Worm (Caenorhabditis elegans) whole organism, dauer: ENCODE results near the gene F59B1.10.

Experiments
- unc-62 ChIP-seq: sonication (generic microtip); optimal IDR thresholded peaks from 2 replicates; lab custom pipeline; 2017; ENCODE audit warnings: missing biosample characterization, missing genetic modification reagents, missing genetic modification characterization

Gene F59B1.10

DNA sequence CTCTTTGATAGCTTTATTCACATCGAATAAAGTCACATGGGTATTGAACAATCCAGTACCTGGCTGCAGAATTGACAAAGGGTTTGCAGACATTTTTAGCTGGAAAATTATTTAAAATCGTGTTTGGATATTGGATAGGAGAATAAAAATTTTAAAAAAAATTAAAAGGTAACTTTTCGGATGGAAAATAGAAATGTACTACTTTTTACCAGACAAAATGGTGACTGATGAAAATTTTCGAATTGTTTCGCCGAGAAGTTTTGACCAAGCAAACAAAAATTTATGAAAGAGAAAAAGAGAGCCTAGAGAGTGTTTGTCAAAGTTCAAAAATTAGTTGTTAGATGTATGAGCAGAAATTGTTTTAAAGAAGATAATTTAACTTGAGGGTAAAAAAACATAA is at the start of gene F59B1.10:
Gene F59B1.10 (minus strand): TSS at position 101 of the 400 bp plus-strand sequence.
- TF ChIP-seq unc-62 (GFP tag; lab: Kevin White, UChicago): no peak

DNA sequence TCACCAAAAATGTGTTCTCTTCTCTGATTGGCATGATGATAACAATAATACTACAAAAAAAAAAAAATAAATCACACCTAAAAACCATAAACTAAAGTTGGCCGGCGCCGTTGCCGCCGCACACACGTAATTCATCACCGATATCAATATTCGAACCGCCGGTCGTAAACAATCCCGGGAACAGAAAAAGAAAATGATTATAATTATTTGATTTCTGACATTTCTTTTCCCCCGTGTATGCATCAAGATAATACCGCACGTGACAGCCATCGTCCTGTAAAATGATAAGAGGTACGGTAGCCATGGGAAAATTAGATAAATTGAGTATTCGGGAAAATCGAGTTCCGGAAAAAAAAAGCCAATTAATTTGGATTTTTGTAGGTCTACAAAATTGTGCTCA is 49.3 kb upstream of the F59B1.10 start:
- TF ChIP-seq unc-62 (GFP tag; lab: Kevin White, UChicago): no peak

DNA sequence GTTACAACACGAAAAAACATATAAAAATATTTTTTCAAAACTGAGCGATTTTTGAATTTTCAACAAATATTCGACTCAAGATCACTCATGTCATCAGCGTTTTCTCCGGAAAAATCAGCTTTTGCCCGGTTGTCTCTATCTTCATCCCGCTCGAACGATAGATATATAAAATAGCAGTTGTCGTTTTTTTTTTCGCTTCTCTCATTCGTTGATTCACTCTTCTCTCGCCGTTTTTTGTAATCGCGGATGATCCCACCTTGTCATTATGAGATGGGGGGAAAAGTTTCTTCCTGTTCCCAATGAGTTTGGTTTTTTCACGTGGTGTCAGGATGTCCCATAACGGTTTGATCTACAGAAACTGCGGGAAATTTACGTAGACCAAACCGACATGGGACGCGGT is 47.5 kb upstream of the F59B1.10 start:
- no peak for TF ChIP-seq unc-62 (GFP tag; lab: Kevin White, UChicago)

DNA sequence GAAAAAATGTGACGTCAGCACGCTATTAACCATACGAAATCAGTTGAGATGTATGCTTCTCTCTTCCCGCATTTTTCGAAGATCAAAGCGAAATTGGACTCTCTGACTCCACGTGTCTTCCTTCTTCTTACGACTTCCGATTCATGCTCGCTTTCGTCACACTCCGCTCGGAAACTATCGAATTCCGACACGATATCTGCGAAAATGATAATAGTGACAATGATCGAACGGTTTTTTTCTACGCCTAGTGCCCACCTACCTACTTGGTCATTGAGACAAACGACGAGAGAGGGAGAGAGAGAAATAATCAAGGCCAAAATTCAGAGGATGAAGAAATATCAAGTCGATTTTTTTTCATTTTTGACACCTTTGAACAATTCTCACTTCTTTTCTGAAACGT is 45.9 kb upstream of the F59B1.10 start:
- TF ChIP-seq unc-62 (GFP tag; lab: Kevin White, UChicago): no peak

DNA sequence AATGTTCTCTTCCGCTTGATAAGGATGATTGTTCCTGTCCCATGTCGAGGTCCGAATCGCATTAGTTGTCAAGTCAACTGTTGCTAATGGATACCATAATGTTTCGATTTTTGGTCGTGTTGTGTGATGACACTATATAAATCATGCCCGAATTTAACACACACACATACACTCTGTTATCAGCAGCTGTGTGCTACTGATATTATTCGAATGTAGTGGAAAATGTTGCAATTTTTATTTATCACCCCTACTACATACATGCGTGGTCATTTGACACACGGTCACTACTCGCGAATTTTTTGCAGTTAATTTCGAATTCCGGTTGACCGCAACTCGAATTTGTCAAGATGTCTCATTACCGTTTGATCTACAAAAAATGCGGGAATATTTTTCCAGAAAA is 44.9 kb upstream of the F59B1.10 start:
- no peak for TF ChIP-seq unc-62 (GFP tag; lab: Kevin White, UChicago)

DNA sequence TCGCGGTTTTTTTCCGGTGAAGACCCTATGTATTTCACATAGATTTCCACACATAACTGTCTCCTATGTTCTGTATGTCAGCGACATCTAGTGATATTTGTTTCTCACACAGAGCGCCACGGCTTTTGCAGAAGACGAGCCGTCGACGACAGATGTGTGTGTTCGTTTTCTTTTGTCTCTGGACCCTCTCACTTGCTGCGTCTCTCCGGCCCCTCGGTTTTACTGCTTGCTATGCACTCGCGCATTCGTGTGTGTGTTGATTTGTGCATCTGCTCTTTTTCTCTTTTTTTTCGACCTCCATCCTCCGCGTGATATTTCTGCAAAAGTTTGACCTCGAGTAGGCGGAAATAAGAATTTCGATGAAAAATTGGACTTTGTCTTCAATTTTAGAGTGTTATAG is 41.0 kb upstream of the F59B1.10 start:
- TF ChIP-seq unc-62 (GFP tag; lab: Kevin White, UChicago): no peak

DNA sequence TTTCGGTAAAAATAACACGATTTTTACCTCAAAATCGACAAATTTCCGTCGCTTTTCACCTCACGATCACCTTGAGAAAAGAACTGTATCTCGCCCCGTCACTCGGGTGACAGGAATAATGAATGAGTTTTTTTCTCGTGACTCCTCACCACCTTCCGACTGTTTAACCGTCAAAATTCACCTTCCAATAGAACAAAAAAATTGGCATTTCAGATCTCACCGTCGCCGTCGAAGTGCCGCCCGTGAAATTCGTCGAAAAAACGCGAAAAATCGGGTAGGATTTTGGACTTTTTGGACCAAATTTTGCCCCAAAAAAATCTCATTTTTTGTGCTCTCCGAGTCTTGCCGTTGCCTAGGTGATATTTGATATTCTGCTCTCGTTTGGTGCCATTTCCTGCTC is 39.1 kb upstream of the F59B1.10 start, which contains the start of gene unc-132:
Gene unc-132 (plus strand): TSS at position 208 of the 400 bp plus-strand sequence.
- no peak for TF ChIP-seq unc-62 (GFP tag; lab: Kevin White, UChicago)

DNA sequence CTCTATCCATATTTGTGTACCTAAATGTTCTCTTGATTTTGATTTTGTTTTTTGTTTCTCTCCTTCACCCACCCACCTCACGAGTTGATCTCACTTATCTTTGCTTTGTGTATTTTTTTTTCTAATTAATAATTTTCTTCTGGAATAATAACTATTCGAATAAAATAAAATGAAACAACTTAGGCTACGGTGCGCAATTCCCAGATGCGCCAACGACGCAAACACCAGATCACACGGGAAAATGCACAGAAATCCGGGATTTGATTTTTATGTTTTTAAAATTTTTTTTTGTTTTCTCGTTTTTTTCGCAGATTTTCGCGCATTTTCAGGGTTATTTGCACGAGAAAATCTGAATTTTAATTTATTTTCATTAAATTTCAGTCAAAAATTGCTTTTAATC is 38.5 kb upstream of the F59B1.10 start:
- TF ChIP-seq unc-62 (GFP tag; lab: Kevin White, UChicago): no peak

DNA sequence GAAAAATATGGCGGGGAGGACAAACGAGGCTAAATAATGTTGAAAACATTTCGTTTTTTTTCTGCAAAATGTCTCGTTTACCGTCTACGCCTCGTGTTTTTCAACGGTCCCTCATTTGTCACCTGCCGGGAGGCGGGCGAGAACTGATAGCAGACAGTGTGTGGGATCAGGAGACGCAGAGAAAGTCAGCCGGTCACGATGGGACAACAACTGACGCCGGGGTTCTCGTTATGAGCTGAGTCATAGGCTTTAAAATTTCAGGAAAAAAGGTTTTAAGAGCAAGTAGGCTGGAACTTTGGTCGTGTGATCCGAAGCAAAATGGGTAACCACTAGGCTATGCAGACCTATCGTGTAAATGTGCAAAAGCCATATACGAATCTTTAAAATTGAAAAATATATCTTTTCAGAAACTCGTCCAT is 38.0 kb upstream of the F59B1.10 start, which contains the start of gene W08A12.2:
Gene W08A12.2 (minus strand): TSS at position 103 of the 419 bp plus-strand sequence.
- no peak for TF ChIP-seq unc-62 (GFP tag; lab: Kevin White, UChicago)

DNA sequence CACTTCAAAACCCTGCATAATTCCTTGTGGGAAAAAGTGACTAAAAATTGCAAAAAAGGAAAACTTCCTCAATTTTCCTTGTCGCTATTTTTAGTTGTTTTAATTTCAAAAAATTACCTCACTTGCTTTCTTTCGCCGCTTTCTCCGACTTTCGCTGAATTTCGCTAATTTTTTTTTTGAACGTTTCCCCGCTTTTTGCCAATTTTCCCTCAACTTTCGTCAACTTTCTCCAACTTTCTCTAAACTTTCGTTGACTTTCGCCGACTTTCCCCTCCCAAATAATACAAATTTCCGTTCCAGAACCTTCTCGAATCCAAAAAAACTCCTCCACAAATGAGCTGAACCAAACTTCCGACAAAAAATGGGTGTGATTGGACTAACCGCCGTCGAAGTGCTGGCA is 34.8 kb upstream of the F59B1.10 start, which contains the start of gene W08A12.3:
Gene W08A12.3 (plus strand): TSS at position 301 of the 400 bp plus-strand sequence.
- TF ChIP-seq unc-62 (GFP tag; lab: Kevin White, UChicago): no peak

DNA sequence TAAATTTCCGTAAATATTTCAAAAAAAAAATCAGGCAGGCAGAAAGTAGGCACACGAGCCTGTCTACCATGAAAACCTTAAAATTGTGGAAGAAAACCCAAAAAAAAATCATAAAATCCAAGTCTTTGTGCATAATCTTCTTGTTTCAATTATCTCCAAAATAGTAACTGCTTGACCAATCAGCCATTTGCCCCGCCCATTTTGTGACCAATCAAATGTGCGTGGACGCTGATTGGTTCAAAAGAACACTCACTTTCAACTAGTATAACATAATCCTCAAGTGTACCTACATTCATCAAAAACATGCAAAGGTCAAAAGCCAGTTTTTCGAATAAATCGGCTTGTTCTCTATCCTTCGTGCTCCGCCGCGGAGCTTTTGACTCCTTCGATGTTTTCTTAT is 30.8 kb upstream of the F59B1.10 start:
- TF ChIP-seq unc-62 (GFP tag; lab: Kevin White, UChicago): no peak

DNA sequence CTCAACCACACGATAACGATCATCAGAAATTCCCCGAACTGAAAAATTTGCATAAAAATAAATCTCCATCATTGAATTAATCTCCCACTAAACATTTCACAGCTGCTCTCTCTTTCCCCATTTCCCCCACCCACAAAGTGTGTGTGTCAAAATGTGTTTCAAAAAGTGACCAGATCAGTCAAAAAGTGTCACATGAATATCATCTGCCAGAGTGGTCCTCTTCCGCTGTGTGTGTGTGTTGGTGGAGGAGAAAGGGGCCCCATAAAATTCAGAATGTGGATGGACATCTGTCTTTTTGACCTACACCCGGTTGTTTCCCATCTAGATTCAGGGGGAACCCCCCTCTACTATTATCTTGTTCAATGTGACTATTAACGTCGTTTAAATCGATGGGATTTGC is 29.4 kb upstream of the F59B1.10 start:
- no peak for TF ChIP-seq unc-62 (GFP tag; lab: Kevin White, UChicago)

DNA sequence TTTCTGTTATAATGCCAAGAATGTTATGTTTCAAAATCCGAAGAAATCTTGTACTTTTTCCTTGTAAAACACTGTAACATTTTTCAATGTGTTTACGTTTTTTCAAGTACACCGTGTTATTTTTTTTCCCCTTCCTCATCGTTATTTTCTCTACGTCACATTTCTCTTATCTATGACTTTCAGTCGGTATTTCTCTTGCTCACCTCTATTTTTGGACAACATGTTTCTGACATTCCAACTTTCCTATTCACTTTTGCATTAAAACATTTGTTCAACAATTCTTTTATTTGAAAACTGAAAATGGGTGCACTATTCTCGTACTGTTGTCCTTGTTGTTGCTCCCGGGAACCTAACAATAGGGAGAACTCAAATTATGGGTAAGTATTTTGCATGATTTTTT is 25.3 kb upstream of the F59B1.10 start, which contains the start of gene pals-33:
Gene pals-33 (plus strand): TSS at position 301 of the 400 bp plus-strand sequence.
- no peak for TF ChIP-seq unc-62 (GFP tag; lab: Kevin White, UChicago)

DNA sequence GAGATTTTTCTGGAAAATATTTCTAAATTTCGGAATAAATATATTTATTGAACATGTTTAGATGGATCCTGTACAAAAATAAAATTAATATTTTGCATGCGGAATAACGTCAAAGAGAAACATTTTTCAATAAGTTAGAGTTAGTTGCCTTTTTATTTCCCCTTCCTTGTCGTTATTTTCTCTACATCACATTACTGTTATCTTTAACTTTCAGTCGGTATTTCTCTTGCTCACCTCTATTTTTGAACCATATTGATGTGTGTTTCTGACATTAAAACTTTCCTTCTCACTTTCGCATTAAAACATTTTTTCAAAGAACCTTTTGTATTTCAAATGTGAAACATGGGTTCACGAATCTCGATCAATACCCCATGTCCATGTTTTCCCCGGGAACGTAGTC is 22.7 kb upstream of the F59B1.10 start, which contains the start of gene Y39H10B.3:
Gene Y39H10B.3 (plus strand): TSS at position 301 of the 400 bp plus-strand sequence.
- TF ChIP-seq unc-62 (GFP tag; lab: Kevin White, UChicago): no peak

DNA sequence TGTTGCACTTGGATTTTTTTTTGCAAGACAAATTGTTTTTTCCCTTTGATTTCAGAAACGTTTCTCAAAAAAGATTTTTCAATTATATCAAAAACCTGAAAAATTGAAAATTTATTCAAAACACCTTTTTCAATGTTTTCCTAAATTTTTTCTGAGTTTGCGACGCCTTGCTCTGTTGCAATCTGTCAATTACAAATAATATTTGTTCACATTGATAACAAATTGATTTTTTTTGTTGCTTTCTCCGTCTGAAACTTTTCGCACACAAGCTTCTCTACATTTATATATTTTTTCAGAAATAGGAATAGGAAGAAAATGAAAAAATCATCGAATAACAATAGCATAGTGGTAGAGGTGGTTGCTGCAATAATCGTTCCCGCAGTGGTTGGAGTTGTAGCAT is 20.7 kb upstream of the F59B1.10 start, which contains the start of gene Y39H10B.2:
Gene Y39H10B.2 (plus strand): TSS at position 301 of the 400 bp plus-strand sequence.
- no peak for TF ChIP-seq unc-62 (GFP tag; lab: Kevin White, UChicago)

DNA sequence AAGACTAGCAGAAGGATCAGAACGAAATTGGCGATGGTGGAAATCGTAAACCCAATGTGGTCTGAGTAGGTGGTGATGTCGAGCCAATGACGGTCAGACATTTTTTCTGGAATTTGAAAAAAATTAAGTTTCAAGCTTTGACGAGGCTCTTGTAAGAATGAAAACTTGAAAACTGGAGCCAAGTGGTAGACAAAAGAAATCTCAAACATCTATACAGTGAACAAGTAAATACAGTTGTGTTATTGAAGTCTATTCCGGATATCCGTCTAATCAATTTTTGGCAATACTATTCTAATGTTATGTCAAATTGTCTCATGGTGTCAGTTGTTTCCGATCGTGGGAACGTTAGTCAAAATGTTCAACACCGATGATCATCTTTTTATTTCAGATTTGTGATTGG is 19.1 kb upstream of the F59B1.10 start, which contains the start of gene str-113:
Gene str-113 (minus strand): TSS at position 101 of the 400 bp plus-strand sequence.
- TF ChIP-seq unc-62 (GFP tag; lab: Kevin White, UChicago): no peak

DNA sequence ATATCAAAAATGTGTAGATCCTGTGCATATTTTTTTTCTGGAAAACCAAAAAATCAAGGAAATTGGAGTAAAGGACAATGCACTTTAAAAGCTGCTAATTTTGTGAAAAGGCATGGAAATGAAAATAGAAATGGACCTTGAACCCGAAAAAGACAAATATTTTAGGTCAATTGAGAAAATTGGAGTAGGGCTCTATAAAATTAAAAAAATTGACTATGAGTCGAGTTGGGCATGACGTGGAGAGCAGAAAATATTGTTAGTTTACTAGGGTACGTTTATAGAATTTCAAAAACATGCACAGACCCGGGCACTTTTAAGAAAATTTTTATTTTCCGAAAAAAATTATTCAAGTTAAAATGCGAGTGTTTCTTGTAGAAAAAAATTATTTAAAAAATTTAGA is 11.7 kb upstream of the F59B1.10 start, which contains the start of gene acr-23:
Gene acr-23 (minus strand): TSS at position 101 of the 400 bp plus-strand sequence.
- no peak for TF ChIP-seq unc-62 (GFP tag; lab: Kevin White, UChicago)
